Worm (Caenorhabditis elegans): Measurements from ENCODE around the gene C54F6.20.

The C54F6.20 gene

DNA sequence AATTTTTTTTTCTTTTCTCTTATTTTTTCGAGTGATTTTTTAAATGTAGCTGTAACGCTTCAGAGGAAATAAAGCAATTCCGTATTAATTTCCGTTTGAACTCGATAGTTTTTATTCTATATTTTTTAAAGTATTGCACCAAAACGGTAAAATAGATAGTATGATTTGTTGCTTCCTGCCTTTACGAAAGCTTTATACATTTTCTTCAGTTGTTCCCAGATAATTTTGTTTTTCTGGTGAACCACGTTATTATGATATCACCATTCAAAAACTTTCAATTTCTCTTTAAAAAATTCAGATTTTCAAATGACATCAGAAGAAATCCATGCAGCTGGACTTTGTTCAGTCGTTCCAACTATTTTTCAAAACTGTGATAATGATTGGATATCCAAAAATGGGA is 9.6 kb upstream of the C54F6.20 start, which contains the start of gene srb-18:
Gene srb-18 (plus strand): TSS at position 301 of the 400 bp plus-strand sequence.
- TF ChIP-seq ces-1 (GFP tag; optimal IDR thresholded peaks at IDR 0.05) (no peak), cnd-1 (tag; optimal IDR thresholded peaks at IDR 0.05) (no peak), nhr-12 (tag; optimal IDR thresholded peaks at IDR 0.05) (no peak), sem-2 (GFP tag; optimal IDR thresholded peaks at IDR 0.05) (no peak), ham-2 (GFP tag; optimal IDR thresholded peaks at IDR 0.05) (no peak), drap-1 (GFP tag; optimal IDR thresholded peaks at IDR 0.05) (no peak), nhr-28 (tag; optimal IDR thresholded peaks at IDR 0.05) (no peak), snpc-4 (tag; optimal IDR thresholded peaks at IDR 0.05) (no peak), ztf-11 (tag; optimal IDR thresholded peaks at IDR 0.05) (no peak), lin-13 (tag; optimal IDR thresholded peaks at IDR 0.05) (no peak), blmp-1 (tag; optimal IDR thresholded peaks at IDR 0.05) (no peak), lsy-2 (tag; optimal IDR thresholded peaks at IDR 0.05) (no peak), lin-32 (GFP tag; optimal IDR thresholded peaks at IDR 0.05) (no peak), mep-1 (tag; optimal IDR thresholded peaks at IDR 0.05) (no peak), flh-1 (GFP tag; optimal IDR thresholded peaks at IDR 0.05) (no peak)

DNA sequence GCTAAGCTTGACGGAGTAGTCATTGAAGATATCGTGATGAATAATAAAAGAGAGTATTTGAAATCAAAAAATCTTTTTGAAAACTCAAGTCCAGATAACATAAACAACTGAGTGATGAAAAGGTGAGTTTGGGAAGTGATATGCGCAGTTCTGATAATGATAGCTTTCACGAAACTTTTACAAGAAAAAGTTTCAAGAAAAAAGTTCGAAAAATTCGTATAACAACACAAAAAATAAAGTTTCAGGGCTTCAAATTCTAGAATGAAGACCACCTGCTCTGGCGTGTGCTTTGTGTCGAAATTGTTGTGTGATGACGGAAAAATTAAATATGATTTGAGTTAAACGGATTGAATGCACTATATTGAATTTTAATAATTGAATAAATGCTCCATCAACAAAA is 4.5 kb upstream of the C54F6.20 start, which contains the start of gene srb-19:
Gene srb-19 (minus strand): TSS at position 101 of the 400 bp plus-strand sequence.
- TF ChIP-seq ces-1 (GFP tag; optimal IDR thresholded peaks at IDR 0.05) (peak; percentile 31), ztf-11 (tag; optimal IDR thresholded peaks at IDR 0.05) (no peak)

DNA sequence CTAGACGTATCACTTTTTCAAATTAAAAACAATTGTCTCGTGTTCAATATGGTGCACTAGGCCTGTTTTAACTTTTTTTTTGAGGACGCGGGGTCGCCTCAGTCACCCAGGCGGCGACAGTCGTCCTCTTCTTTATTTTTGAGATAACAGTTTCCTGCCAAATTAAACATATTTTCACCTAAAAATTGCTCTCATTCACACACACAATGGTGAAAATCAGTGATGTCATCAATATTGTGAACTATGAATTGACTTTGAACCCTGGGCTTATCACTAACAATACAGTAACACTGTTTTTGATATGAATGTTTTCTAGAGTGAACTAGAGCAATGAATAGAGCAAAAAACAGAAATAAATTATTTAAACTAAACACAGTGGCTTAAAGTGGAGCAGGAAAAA is 3.2 kb upstream of the C54F6.20 start:
- TF ChIP-seq ztf-11 (tag; optimal IDR thresholded peaks at IDR 0.05), result no peak
- no peak for TF ChIP-seq unc-62 (GFP tag; optimal IDR thresholded peaks at IDR 0.05)
- TF ChIP-seq zip-8 (tag; optimal IDR thresholded peaks at IDR 0.05), result no peak
- no peak for TF ChIP-seq mep-1 (tag; optimal IDR thresholded peaks at IDR 0.05)
- no peak for TF ChIP-seq sptf-1 (tag; optimal IDR thresholded peaks at IDR 0.05)
- TF ChIP-seq elt-1 (tag; optimal IDR thresholded peaks at IDR 0.05; ENCODE audit: borderline replicate concordance, insufficient read depth), result no peak
- no peak for TF ChIP-seq lin-13 (tag; optimal IDR thresholded peaks at IDR 0.05)
- no peak for TF ChIP-seq hlh-1 (tag; optimal IDR thresholded peaks at IDR 0.05)

DNA sequence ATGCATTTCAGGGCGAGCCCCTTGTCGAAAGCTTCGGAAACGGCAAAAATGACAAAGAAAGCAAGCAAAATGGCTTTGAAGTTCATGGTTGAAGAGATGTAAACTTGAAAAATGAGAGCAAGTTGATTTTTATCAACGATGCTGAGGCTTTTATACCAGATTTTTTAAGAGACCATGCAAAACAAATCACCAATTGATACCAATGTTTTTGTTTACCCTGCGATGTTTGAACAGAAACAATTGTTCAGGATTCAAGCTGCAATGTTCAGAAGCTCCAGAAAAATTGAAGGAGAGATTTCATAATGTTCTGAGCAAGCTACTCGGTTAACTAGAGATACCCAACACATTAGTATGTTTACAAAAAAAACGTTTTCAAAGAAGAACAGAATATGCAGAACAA is 2.3 kb upstream of the C54F6.20 start, which contains the start of gene C54F6.15:
Gene C54F6.15 (minus strand): TSS at position 101 of the 400 bp plus-strand sequence.
- no peak for TF ChIP-seq ceh-43 (GFP tag; optimal IDR thresholded peaks at IDR 0.05)
- no peak for TF ChIP-seq elt-1 (tag; optimal IDR thresholded peaks at IDR 0.05; ENCODE audit: borderline replicate concordance, insufficient read depth)
- TF ChIP-seq sem-2 (GFP tag; optimal IDR thresholded peaks at IDR 0.05), result no peak
- no peak for TF ChIP-seq lin-13 (tag; optimal IDR thresholded peaks at IDR 0.05)
- no peak for TF ChIP-seq sptf-1 (tag; optimal IDR thresholded peaks at IDR 0.05)

DNA sequence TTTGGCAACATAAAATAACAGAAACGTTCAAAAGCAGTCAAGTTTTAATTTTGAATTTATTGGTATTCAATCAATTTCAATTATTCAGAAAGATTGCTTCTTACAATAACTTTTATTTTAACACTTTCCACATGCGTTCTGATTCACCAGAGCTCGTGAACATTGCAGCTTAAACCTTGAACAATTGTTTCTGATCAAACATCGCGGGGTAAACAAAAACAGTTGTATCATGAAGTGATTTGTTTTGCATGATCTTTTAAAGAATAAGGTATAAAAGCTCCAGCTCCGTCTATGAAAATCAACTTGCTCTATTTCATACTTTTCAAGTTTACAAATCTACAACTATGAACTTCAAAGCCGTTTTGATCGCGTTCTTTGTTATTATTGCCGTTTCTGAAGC is 1.2 kb upstream of the C54F6.20 start, which contains the start of gene C54F6.6:
Gene C54F6.6 (plus strand): TSS at position 301 of the 400 bp plus-strand sequence.
- TF ChIP-seq M03D4.4 (tag; optimal IDR thresholded peaks at IDR 0.05), result no peak
- no peak for TF ChIP-seq blmp-1 (tag; optimal IDR thresholded peaks at IDR 0.05)
- TF ChIP-seq elt-3 (tag; optimal IDR thresholded peaks at IDR 0.05), result no peak
- TF ChIP-seq lin-32 (GFP tag; optimal IDR thresholded peaks at IDR 0.05), result no peak
- TF ChIP-seq nhr-76 (tag; optimal IDR thresholded peaks at IDR 0.05), result no peak
- TF ChIP-seq zip-8 (tag; optimal IDR thresholded peaks at IDR 0.05), result no peak
- TF ChIP-seq drap-1 (GFP tag; optimal IDR thresholded peaks at IDR 0.05), result no peak
- TF ChIP-seq unc-39 (tag; optimal IDR thresholded peaks at IDR 0.05), result no peak
- no peak for TF ChIP-seq mep-1 (tag; optimal IDR thresholded peaks at IDR 0.05)
- TF ChIP-seq sem-2 (GFP tag; optimal IDR thresholded peaks at IDR 0.05), result no peak
- TF ChIP-seq nhr-12 (tag; optimal IDR thresholded peaks at IDR 0.05), result no peak
- TF ChIP-seq ceh-43 (GFP tag; optimal IDR thresholded peaks at IDR 0.05), result no peak
- TF ChIP-seq pha-4 (tag; optimal IDR thresholded peaks at IDR 0.05), result no peak
- no peak for TF ChIP-seq ztf-11 (tag; optimal IDR thresholded peaks at IDR 0.05)

DNA sequence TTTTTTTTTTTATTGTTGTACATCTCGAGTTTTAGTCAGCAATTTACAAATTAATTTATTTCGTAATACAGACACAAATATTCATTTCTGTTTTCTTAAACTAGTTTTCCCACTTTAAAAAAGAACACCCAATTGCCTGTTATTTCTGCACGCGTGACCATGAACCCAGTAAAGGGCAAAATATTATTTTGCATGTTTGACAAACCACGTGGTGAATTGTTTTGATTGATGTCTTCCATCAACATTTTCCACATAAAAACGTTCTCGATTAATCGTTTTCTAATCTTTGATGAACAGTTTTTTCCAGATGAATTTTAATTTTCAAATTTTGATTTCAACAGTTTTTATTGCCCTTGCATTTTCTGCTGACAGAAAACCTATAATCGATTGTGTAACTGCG is 1.1 kb downstream of the C54F6.20 start, which contains the start of gene C54F6.18:
Gene C54F6.18 (plus strand): TSS at position 301 of the 400 bp plus-strand sequence.
- TF ChIP-seq elt-3 (tag; optimal IDR thresholded peaks at IDR 0.05), result no peak
- TF ChIP-seq ham-2 (GFP tag; optimal IDR thresholded peaks at IDR 0.05), result no peak
- TF ChIP-seq lin-32 (GFP tag; optimal IDR thresholded peaks at IDR 0.05), result no peak
- no peak for TF ChIP-seq nhr-28 (tag; optimal IDR thresholded peaks at IDR 0.05)
- no peak for TF ChIP-seq blmp-1 (tag; optimal IDR thresholded peaks at IDR 0.05)
- no peak for TF ChIP-seq unc-120 (tag; optimal IDR thresholded peaks at IDR 0.05; ENCODE audit: poor library complexity, severe bottlenecking)
- TF ChIP-seq mab-5 (tag; optimal IDR thresholded peaks at IDR 0.05), result no peak
- TF ChIP-seq nhr-2 (tag; optimal IDR thresholded peaks at IDR 0.05), result no peak
